Fruit fly (Drosophila melanogaster): ENCODE data around the gene CG5321.

- TF ChIP-seq Ets98B (GFP tag; IDR thresholded peaks at IDR 0.05), result no peak
- no peak for TF ChIP-seq CG4496 (GFP tag; IDR thresholded peaks at IDR 0.05)
- TF ChIP-seq CG15710 (tag; optimal IDR thresholded peaks at IDR 0.05), result no peak
- TF ChIP-seq CG13204 (GFP tag; optimal IDR thresholded peaks at IDR 0.05), result no peak
- TF ChIP-seq gl (tag; optimal IDR thresholded peaks at IDR 0.05), result no peak
- no peak for TF ChIP-seq CG10348 (GFP tag; IDR thresholded peaks at IDR 0.05)
These were observed 22.7 kb downstream of the CG5321 start, which contains the start of gene CG43088 for dm6 chrX:14702058-14702457.

Data from whole organism, pupa.